Worm (Caenorhabditis elegans) whole organism, L1 larva: Measurements from ENCODE around the gene nspd-3.

Experiments
- C04F5.9 ChIP-seq: sonication (generic microtip); optimal IDR thresholded peaks from 2 replicates; lab custom pipeline; 2016; ENCODE audit warnings: missing genetic modification characterization, missing compliant biosample characterization
- C34B4.2 ChIP-seq: sonication (generic microtip); optimal IDR thresholded peaks from 2 replicates; lab custom pipeline; 2017; ENCODE audit warnings: mild to moderate bottlenecking, missing genetic modification characterization, missing compliant biosample characterization
- F16B12.6 ChIP-seq: fragments of 150-350 bp; optimal IDR thresholded peaks from 2 replicates; lab custom pipeline; 2014; ENCODE audit warnings: missing biosample characterization, missing genetic modification characterization
- aha-1 ChIP-seq: fragments of 150-350 bp; optimal IDR thresholded peaks from 2 replicates; lab custom pipeline; 2014; ENCODE audit warnings: missing biosample characterization, missing genetic modification characterization
- alr-1 ChIP-seq: fragments of 200-800 bp; sonication (Bioruptor generic); optimal IDR thresholded peaks from 2 replicates; lab custom pipeline; 2018; ENCODE audit warnings: borderline replicate concordance, mild to moderate bottlenecking, missing genetic modification characterization, missing compliant biosample characterization
- aly-2 ChIP-seq: fragments of 150-350 bp; optimal IDR thresholded peaks from 2 replicates; lab custom pipeline; 2014; ENCODE audit warnings: missing biosample characterization, missing genetic modification characterization
- ama-1 ChIP-seq: fragments of 150-350 bp; optimal IDR thresholded peaks from 2 replicates; lab custom pipeline; 2014
- blmp-1 ChIP-seq: fragments of 150-350 bp; optimal IDR thresholded peaks from 2 replicates; lab custom pipeline; 2014; ENCODE audit warnings: missing biosample characterization, missing genetic modification characterization
- ceh-63 ChIP-seq: fragments of 200-800 bp; sonication (Bioruptor generic); optimal IDR thresholded peaks from 2 replicates; lab custom pipeline; 2018; ENCODE audit warnings: mild to moderate bottlenecking, missing genetic modification characterization, missing compliant biosample characterization
- ceh-82 ChIP-seq, 3 experiments: fragments of 150-350 bp in 1 of 3; sonication (generic microtip) in 2 of 3; optimal IDR thresholded peaks; 2 replicates each; lab custom pipeline; 2014 to 2017; ENCODE audit warnings: missing biosample characterization in 3 of 3, missing genetic modification characterization in 3 of 3
- ceh-90 ChIP-seq: sonication (generic microtip); optimal IDR thresholded peaks from 2 replicates; lab custom pipeline; 2016; ENCODE audit warnings: missing genetic modification characterization, missing compliant biosample characterization
- ces-1 ChIP-seq: fragments of 150-350 bp; optimal IDR thresholded peaks from 2 replicates; lab custom pipeline; 2014; ENCODE audit warnings: missing biosample characterization, missing genetic modification reagents, missing genetic modification characterization
- dsc-1 ChIP-seq: sonication (generic microtip); optimal IDR thresholded peaks from 2 replicates; lab custom pipeline; 2016; ENCODE audit warnings: mild to moderate bottlenecking, missing genetic modification characterization, missing compliant biosample characterization
- efl-1 ChIP-seq, 4 experiments: fragments of 150-350 bp; optimal IDR thresholded peaks in 3 of 4; peaks in 1 of 4; 1 replicate in 1 of 4; 2 replicates in 3 of 4; lab custom pipeline; 2014; ENCODE audit warnings: missing biosample characterization in 2 of 4, missing genetic modification characterization in 2 of 4, missing genetic modification reagents in 2 of 4
- efl-3 ChIP-seq: fragments of 200-800 bp; sonication (Bioruptor generic); optimal IDR thresholded peaks from 2 replicates; lab custom pipeline; 2018; ENCODE audit warnings: mild to moderate bottlenecking, missing genetic modification characterization, missing compliant biosample characterization
- egl-13 ChIP-seq: sonication (generic microtip); optimal IDR thresholded peaks from 2 replicates; lab custom pipeline; 2016; ENCODE audit warnings: missing genotype, missing genetic modification reagents, missing genetic modification characterization, missing compliant biosample characterization
- egl-27 ChIP-seq, 2 experiments: fragments of 150-350 bp in 1 of 2; sonication (generic microtip); optimal IDR thresholded peaks; 3 replicates each; lab custom pipeline; 2017 to 2018; ENCODE audit warnings: missing biosample characterization in 2 of 2, missing genetic modification characterization in 2 of 2, missing genetic modification reagents in 2 of 2
- elt-3 ChIP-seq, 6 experiments: fragments of 150-350 bp in 1 of 6; sonication (generic microtip); optimal IDR thresholded peaks; 2 replicates each; lab custom pipeline; 2017 to 2018; ENCODE audit warnings: missing biosample characterization in 6 of 6, missing genetic modification characterization in 6 of 6, inconsistent platforms in 1 of 6
- ets-5 ChIP-seq: fragments of 200-800 bp; sonication (Bioruptor generic); IDR thresholded peaks from 2 replicates; pipeline ENCODE4 v1.3.6; 2022; ENCODE audit warnings: missing genetic modification characterization, missing compliant biosample characterization
- fkh-10 ChIP-seq: sonication (generic microtip); optimal IDR thresholded peaks from 2 replicates; lab custom pipeline; 2017; ENCODE audit warnings: missing biosample characterization, missing genetic modification reagents, missing genetic modification characterization
- fkh-4 ChIP-seq: sonication (generic microtip); optimal IDR thresholded peaks from 2 replicates; lab custom pipeline; 2016; ENCODE audit warnings: missing compliant biosample characterization, missing genetic modification characterization, borderline replicate concordance
- fkh-8 ChIP-seq: sonication (generic microtip); optimal IDR thresholded peaks from 2 replicates; lab custom pipeline; 2016; ENCODE audit warnings: mild to moderate bottlenecking, missing genetic modification characterization, missing compliant biosample characterization
- fos-1 ChIP-seq: fragments of 150-350 bp; optimal IDR thresholded peaks from 2 replicates; lab custom pipeline; 2014; ENCODE audit warnings: missing biosample characterization, missing genetic modification characterization
- grh-1 ChIP-seq: fragments of 200-800 bp; sonication (Bioruptor generic); IDR thresholded peaks from 2 replicates; pipeline ENCODE4 v1.3.6; 2022; ENCODE audit warnings: missing genetic modification reagents, missing genetic modification characterization, missing compliant biosample characterization
- hlh-4 ChIP-seq: sonication (generic microtip); optimal IDR thresholded peaks from 2 replicates; lab custom pipeline; 2016; ENCODE audit warnings: mild to moderate bottlenecking, missing genetic modification characterization, missing compliant biosample characterization
- irx-1 ChIP-seq: sonication (generic microtip); optimal IDR thresholded peaks from 2 replicates; lab custom pipeline; 2016; ENCODE audit warnings: missing genetic modification characterization, missing compliant biosample characterization
- jun-1 ChIP-seq: fragments of 150-350 bp; optimal IDR thresholded peaks from 2 replicates; lab custom pipeline; 2014; ENCODE audit warnings: missing biosample characterization, missing genetic modification reagents, missing genetic modification characterization
- lin-15B ChIP-seq: fragments of 150-350 bp; sonication (generic microtip); optimal IDR thresholded peaks from 3 replicates; lab custom pipeline; 2014; ENCODE audit warnings: missing biosample characterization, missing genetic modification characterization
- lir-3 ChIP-seq: sonication (generic microtip); optimal IDR thresholded peaks from 2 replicates; lab custom pipeline; 2016; ENCODE audit warnings: mild to moderate bottlenecking, missing genetic modification characterization, moderate library complexity, missing compliant biosample characterization; ENCODE audit not compliant: poor library complexity
- mab-9 ChIP-seq: fragments of 200-800 bp; sonication (Bioruptor generic); IDR thresholded peaks from 2 replicates; pipeline ENCODE4 v1.3.6; 2022; ENCODE audit warnings: missing genetic modification reagents, missing genetic modification characterization, missing compliant biosample characterization
- mdl-1 ChIP-seq, 2 experiments: fragments of 150-350 bp; optimal IDR thresholded peaks; 2 replicates each; lab custom pipeline; 2014 to 2017; ENCODE audit warnings: missing biosample characterization in 2 of 2, missing genetic modification characterization in 2 of 2, inconsistent platforms in 1 of 2
- mef-2 ChIP-seq: fragments of 150-350 bp; optimal IDR thresholded peaks from 2 replicates; lab custom pipeline; 2014; ENCODE audit warnings: missing biosample characterization, missing genetic modification characterization
- nhr-19 ChIP-seq: fragments of 200-800 bp; sonication (Bioruptor generic); conservative IDR thresholded peaks from 2 replicates; pipeline ENCODE4 v1.3.6; 2022; ENCODE audit warnings: missing genetic modification characterization, missing compliant biosample characterization
- nhr-20 ChIP-seq: sonication (generic microtip); optimal IDR thresholded peaks from 2 replicates; lab custom pipeline; 2016; ENCODE audit warnings: mild to moderate bottlenecking, missing genetic modification characterization, missing compliant biosample characterization
- nhr-71 ChIP-seq: sonication (generic microtip); optimal IDR thresholded peaks from 2 replicates; lab custom pipeline; 2016; ENCODE audit warnings: mild to moderate bottlenecking, missing genetic modification characterization, moderate library complexity, missing compliant biosample characterization
- nhr-84 ChIP-seq: sonication (generic microtip); optimal IDR thresholded peaks from 2 replicates; lab custom pipeline; 2017; ENCODE audit warnings: missing biosample characterization, missing genetic modification characterization
- pag-3 ChIP-seq: sonication (generic microtip); optimal IDR thresholded peaks from 2 replicates; lab custom pipeline; 2017; ENCODE audit warnings: missing genetic modification characterization, mild to moderate bottlenecking, missing compliant biosample characterization, antibody characterized with exemption, borderline replicate concordance; ENCODE audit not compliant: insufficient read depth
- skn-1 ChIP-seq: fragments of 150-350 bp; optimal IDR thresholded peaks from 2 replicates; lab custom pipeline; 2014; ENCODE audit warnings: missing biosample characterization, missing genetic modification characterization
- snu-23 ChIP-seq: sonication (generic microtip); optimal IDR thresholded peaks from 2 replicates; lab custom pipeline; 2016; ENCODE audit warnings: missing genetic modification characterization, missing compliant biosample characterization
- tlp-1 ChIP-seq: fragments of 150-350 bp; optimal IDR thresholded peaks from 2 replicates; lab custom pipeline; 2014; ENCODE audit warnings: missing biosample characterization, missing genetic modification characterization
- unc-30 ChIP-seq: sonication (generic microtip); optimal IDR thresholded peaks from 2 replicates; lab custom pipeline; 2017; ENCODE audit warnings: missing biosample characterization, missing genetic modification characterization
- unc-62 ChIP-seq: fragments of 150-350 bp; optimal IDR thresholded peaks from 2 replicates; lab custom pipeline; 2014; ENCODE audit warnings: missing biosample characterization, missing genetic modification reagents, missing genetic modification characterization
- unc-86 ChIP-seq: sonication (generic microtip); optimal IDR thresholded peaks from 2 replicates; lab custom pipeline; 2016; ENCODE audit warnings: missing genetic modification characterization, missing compliant biosample characterization
- vab-15 ChIP-seq: sonication (generic microtip); optimal IDR thresholded peaks from 2 replicates; lab custom pipeline; 2017; ENCODE audit warnings: missing genotype, mild to moderate bottlenecking, missing genetic modification characterization, missing compliant biosample characterization
- zag-1 ChIP-seq: fragments of 150-350 bp; optimal IDR thresholded peaks from 2 replicates; lab custom pipeline; 2014; ENCODE audit warnings: missing biosample characterization, missing genetic modification characterization
- zip-4 ChIP-seq: fragments of 200-800 bp; sonication (Bioruptor generic); optimal IDR thresholded peaks from 2 replicates; lab custom pipeline; 2018; ENCODE audit warnings: mild to moderate bottlenecking, missing genetic modification characterization, moderate library complexity, missing compliant biosample characterization

The nspd-3 gene

DNA sequence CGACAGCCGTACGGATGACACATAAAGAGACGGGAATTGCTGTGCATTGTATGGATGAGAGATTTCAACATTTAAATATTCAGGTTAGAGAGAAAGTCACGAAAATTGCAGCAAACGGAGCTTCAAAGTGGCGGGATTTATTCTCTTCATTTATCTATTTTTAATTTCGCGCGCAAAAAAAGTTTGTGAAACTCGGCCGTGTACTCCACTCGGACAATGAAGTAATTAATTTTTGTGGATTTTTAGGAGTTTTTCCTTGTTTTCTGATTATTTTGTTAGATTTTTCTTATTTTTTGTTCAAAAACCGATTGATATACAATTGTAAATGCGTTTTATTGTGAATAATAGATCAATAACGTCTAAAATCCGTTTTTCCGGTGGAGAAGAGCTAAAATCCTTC is 25.2 kb upstream of the nspd-3 start (continued):
- TF ChIP-seq pag-3 (tag; lab: Kevin White, UChicago) (no peak), nhr-71 (peak; percentile 58), unc-30 (tag; lab: Kevin White, UChicago) (no peak), C04F5.9 (tag; lab: Kevin White, UChicago) (no peak), lir-3 (tag; lab: Kevin White, UChicago) (peak; percentile 73), egl-27 (tag; optimal IDR thresholded peaks at IDR 0.05; lab: Kevin White, UChicago) (no peak), dsc-1 (peak; percentile 38), mef-2 (tag; lab: Kevin White, UChicago) (no peak), snu-23 (no peak), unc-62 (no peak), alr-1 (tag; lab: Kevin White, UChicago) (no peak), fkh-10 (GFP tag; lab: Kevin White, UChicago) (no peak), ceh-63 (GFP tag; lab: Kevin White, UChicago) (no peak), lin-15B (tag; lab: Kevin White, UChicago) (no peak)

DNA sequence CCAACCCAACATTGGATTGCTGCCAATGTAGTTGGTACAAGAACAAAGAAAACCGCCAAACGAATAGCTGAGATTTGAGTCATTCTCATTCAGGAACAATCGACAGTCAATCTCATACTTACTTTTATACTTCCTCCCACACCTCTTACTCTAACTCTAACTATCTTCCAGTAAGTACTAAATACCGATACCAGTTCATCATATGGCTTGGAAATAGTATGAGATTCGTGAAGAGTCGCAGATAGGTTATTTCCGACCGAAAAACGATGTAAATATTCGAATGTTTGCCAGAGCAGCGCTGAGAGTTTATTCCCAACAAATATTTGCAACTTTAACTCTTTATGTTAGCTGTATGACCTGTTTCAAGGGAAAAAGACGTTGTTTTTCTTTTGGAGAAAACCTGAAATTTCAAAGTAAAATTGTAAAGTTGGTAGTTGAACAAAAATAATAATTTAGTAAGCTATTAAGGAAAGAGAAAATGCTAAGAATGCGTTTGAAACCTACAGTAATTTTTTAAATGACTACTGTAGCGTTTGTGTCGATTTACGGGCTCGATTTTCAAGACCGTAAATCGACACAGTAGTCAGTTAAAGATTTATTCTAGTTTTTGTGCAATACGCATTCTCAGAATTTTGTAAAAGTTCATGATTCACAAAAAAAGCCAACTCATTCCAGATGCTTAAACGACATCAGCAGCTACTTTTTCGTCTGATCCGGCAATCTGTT is 23.8 kb upstream of the nspd-3 start, which contains the start of the genes W03F8.6 and mtrf-1L:
W03F8.6 (minus strand) TSS at position 101 of the 726 bp plus-strand sequence.
mtrf-1L (plus strand) TSS at position 676 of the 726 bp plus-strand sequence.
- TF ChIP-seq zip-4 (GFP tag; lab: Kevin White, UChicago) (no peak), egl-27 (tag; optimal IDR thresholded peaks at IDR 0.05; lab: Kevin White, UChicago) (no peak), vab-15 (tag; lab: Kevin White, UChicago) (no peak), lin-15B (tag; lab: Kevin White, UChicago) (no peak), zag-1 (no peak), elt-3 (tag; optimal IDR thresholded peaks at IDR 0.05; lab: Kevin White, UChicago) (no peak), fkh-4 (tag; lab: Kevin White, UChicago) (no peak), nhr-84 (no peak), nhr-19 (GFP tag; lab: Robert Waterston, UW) (no peak), fkh-8 (no peak), ama-1 (lab: Kevin White, UChicago) (no peak), unc-86 (tag; lab: Kevin White, UChicago) (no peak), irx-1 (tag; lab: Kevin White, UChicago) (no peak), alr-1 (tag; lab: Kevin White, UChicago) (no peak), pag-3 (tag; lab: Kevin White, UChicago) (no peak), C34B4.2 (tag; lab: Kevin White, UChicago) (no peak), aly-2 (tag; lab: Kevin White, UChicago) (no peak), fos-1 (tag; lab: Kevin White, UChicago) (no peak), hlh-4 (tag; lab: Kevin White, UChicago) (no peak)

DNA sequence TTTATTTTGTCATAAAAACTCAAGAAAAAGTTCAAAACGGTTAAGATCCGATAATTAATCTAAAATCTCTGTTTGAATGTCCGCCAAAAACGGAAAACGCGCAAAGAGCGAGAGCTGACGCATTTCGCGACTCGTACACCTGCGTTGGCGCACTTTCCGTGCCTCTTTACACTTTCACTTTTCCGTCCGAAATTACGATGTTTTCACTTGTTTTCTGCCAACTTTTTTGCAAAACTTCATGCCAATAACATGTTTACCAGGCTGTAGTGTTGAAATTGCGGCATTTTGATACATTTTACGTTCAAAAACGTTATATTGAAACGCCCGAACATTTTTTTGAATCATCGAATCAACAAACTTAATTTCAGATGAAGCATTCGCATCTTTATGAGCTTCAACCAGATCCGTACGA is 20.9 kb upstream of the nspd-3 start, which contains the start of gene W03F8.4:
W03F8.4 (plus strand) TSS at position 369 of the 412 bp plus-strand sequence.
- TF ChIP-seq jun-1, result peak; percentile 92
- TF ChIP-seq ceh-90 (tag; lab: Kevin White, UChicago), result peak; percentile 55
- peak; percentile 78 for TF ChIP-seq efl-3 (GFP tag; lab: Kevin White, UChicago)
- peak; percentile 96 to 100 for TF ChIP-seq efl-1 (optimal IDR thresholded peaks at IDR 0.05; lab: Kevin White, UChicago)
- peak; percentile 99 to 100 for TF ChIP-seq efl-1 (GFP tag; optimal IDR thresholded peaks at IDR 0.05 in 1 of 2; lab: Kevin White, UChicago)
- peak; percentile 85 for TF ChIP-seq skn-1
- TF ChIP-seq egl-13, result peak; percentile 93
- TF ChIP-seq ets-5 (GFP tag; lab: Robert Waterston, UW), result no peak
- no peak for TF ChIP-seq ces-1 (GFP tag; lab: Kevin White, UChicago)
- peak; percentile 88 for TF ChIP-seq mab-9 (GFP tag; lab: Robert Waterston, UW)
- TF ChIP-seq tlp-1 (tag; lab: Kevin White, UChicago), result no peak
- peak; percentile 100 for TF ChIP-seq blmp-1
- TF ChIP-seq egl-27 (tag; optimal IDR thresholded peaks at IDR 0.05; lab: Kevin White, UChicago), result peak in 1 of 2 experiments; percentile 43
- peak; percentile 75 for TF ChIP-seq F16B12.6
- TF ChIP-seq nhr-20 (tag; lab: Kevin White, UChicago), result peak; percentile 96
- peak; percentile 97 for TF ChIP-seq dsc-1
- peak; percentile 85 for TF ChIP-seq C04F5.9 (tag; lab: Kevin White, UChicago)
- TF ChIP-seq unc-30 (tag; lab: Kevin White, UChicago), result no peak
- peak in 1 of 2 experiments; percentile 82 for TF ChIP-seq mdl-1 (tag; optimal IDR thresholded peaks at IDR 0.05; lab: Kevin White, UChicago)
- peak; percentile 92 to 96 (median 95) for TF ChIP-seq ceh-82 (tag; optimal IDR thresholded peaks at IDR 0.05; lab: Kevin White, UChicago)
- no peak for TF ChIP-seq ceh-63 (GFP tag; lab: Kevin White, UChicago)
- TF ChIP-seq hlh-4 (tag; lab: Kevin White, UChicago), result no peak
- TF ChIP-seq irx-1 (tag; lab: Kevin White, UChicago), result peak; percentile 93
- TF ChIP-seq grh-1 (GFP tag; lab: Robert Waterston, UW), result peak; percentile 98
- TF ChIP-seq aha-1 (tag; lab: Kevin White, UChicago), result peak; percentile 68
- TF ChIP-seq fos-1 (tag; lab: Kevin White, UChicago), result peak; percentile 83
